Worm (Caenorhabditis elegans): ENCODE measurements around the gene C18A11.2.

Gene C18A11.2

DNA sequence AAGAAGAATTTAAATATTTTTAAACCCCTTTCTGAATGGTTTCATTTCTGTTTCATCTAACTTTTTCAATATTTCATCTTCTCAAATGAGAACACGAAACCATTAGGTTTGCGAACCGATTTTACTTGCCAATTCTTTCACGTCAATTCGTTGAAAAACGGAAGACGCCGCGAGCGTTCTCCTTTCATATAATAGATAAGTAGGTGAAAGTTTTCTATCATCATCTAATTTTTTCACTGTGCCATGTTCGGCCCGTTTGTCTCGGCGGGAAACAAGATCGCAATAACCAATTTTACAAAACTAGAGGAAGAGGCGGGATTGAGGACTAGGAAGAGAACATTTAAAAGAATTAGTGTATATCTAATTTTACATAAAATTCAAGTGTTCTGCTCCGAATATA is 22.2 kb upstream of the C18A11.2 start, which contains the start of gene C18A11.4:
Gene C18A11.4 (plus strand): TSS at position 367 of the 400 bp plus-strand sequence.
- TF ChIP-seq blmp-1 (tag; optimal IDR thresholded peaks at IDR 0.05), result peak; percentile 85
- no peak for TF ChIP-seq snu-23 (GFP tag; optimal IDR thresholded peaks at IDR 0.05)

DNA sequence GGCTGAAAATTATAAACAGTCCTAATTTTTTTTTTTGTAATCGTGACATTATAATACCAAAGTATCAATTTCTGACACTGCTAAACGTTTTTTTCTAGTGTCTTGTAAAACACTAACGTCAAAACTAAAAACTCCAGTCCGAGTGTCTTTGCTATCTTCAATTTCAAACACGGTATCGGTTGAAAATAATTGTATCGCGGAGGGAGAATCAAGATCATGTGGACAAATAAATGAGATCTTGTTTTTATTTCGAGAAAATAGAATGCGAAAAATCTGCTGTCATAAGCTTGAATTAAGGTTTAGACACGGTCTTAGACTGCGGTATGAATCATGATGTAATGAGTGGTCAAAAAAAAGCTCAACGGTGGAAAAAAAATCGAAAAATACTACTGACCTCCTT is 18.7 kb upstream of the C18A11.2 start:
- TF ChIP-seq alr-1 (tag; optimal IDR thresholded peaks at IDR 0.05; ENCODE audit: borderline replicate concordance) (no peak), nhr-47 (tag; optimal IDR thresholded peaks at IDR 0.05) (peak; percentile 63), nhr-76 (tag; optimal IDR thresholded peaks at IDR 0.05) (no peak), mef-2 (tag; optimal IDR thresholded peaks at IDR 0.05) (no peak), sox-4 (tag; optimal IDR thresholded peaks at IDR 0.05) (peak; percentile 9), ceh-82 (tag; optimal IDR thresholded peaks at IDR 0.05) (peak in 1 of 3 experiments; percentile 15), lin-39 (tag; optimal IDR thresholded peaks at IDR 0.05) (peak; percentile 41), C16A3.4 (tag; optimal IDR thresholded peaks at IDR 0.05) (peak; percentile 40), nhr-20 (tag; optimal IDR thresholded peaks at IDR 0.05) (peak; percentile 45), fos-1 (tag; optimal IDR thresholded peaks at IDR 0.05) (peak; percentile 7), zag-1 (tag; optimal IDR thresholded peaks at IDR 0.05) (no peak), nhr-19 (GFP tag; conservative IDR thresholded peaks at IDR 0.05) (peak; percentile 35; the same call in 1 of the 2 replicates), elt-2 (tag; optimal IDR thresholded peaks at IDR 0.05) (no peak), pag-3 (tag; optimal IDR thresholded peaks at IDR 0.05; ENCODE audit: borderline replicate concordance, insufficient read depth) (no peak), aha-1 (tag; optimal IDR thresholded peaks at IDR 0.05) (no peak), lir-3 (tag; optimal IDR thresholded peaks at IDR 0.05; ENCODE audit: poor library complexity) (peak; percentile 12), unc-130 (tag; optimal IDR thresholded peaks at IDR 0.05) (no peak), fkh-10 (GFP tag; optimal IDR thresholded peaks at IDR 0.05) (no peak), swsn-7 (tag; optimal IDR thresholded peaks at IDR 0.05) (peak; percentile 9), efl-1 (optimal IDR thresholded peaks at IDR 0.05) (peak in 1 of 2 experiments; percentile 9), efl-1 (GFP tag; optimal IDR thresholded peaks at IDR 0.05 in 1 of 2) (no peak), rnt-1 (tag; optimal IDR thresholded peaks at IDR 0.05) (peak; percentile 14), dsc-1 (tag; optimal IDR thresholded peaks at IDR 0.05) (peak; percentile 65), elt-3 (tag; optimal IDR thresholded peaks at IDR 0.05) (peak in 1 of 6 experiments; percentile 2), grh-1 (GFP tag; IDR thresholded peaks at IDR 0.05) (no peak), pax-3 (tag; optimal IDR thresholded peaks at IDR 0.05) (no peak), lin-35 (GFP tag; optimal IDR thresholded peaks at IDR 0.05) (peak in 1 of 2 experiments; percentile 33), nhr-71 (tag; optimal IDR thresholded peaks at IDR 0.05) (peak; percentile 50), xbp-1 (tag; optimal IDR thresholded peaks at IDR 0.05) (peak; percentile 38), pqm-1 (tag; optimal IDR thresholded peaks at IDR 0.05) (no peak), snu-23 (GFP tag; optimal IDR thresholded peaks at IDR 0.05) (peak; percentile 68), jun-1 (tag; optimal IDR thresholded peaks at IDR 0.05) (peak; percentile 55), lin-14 (GFP tag; optimal IDR thresholded peaks at IDR 0.05) (peak; percentile 26), nhr-90 (tag; optimal IDR thresholded peaks at IDR 0.05; ENCODE audit: poor library complexity) (peak; percentile 56), mep-1 (tag; optimal IDR thresholded peaks at IDR 0.05) (peak; percentile 50), hlh-4 (tag; optimal IDR thresholded peaks at IDR 0.05) (no peak)

DNA sequence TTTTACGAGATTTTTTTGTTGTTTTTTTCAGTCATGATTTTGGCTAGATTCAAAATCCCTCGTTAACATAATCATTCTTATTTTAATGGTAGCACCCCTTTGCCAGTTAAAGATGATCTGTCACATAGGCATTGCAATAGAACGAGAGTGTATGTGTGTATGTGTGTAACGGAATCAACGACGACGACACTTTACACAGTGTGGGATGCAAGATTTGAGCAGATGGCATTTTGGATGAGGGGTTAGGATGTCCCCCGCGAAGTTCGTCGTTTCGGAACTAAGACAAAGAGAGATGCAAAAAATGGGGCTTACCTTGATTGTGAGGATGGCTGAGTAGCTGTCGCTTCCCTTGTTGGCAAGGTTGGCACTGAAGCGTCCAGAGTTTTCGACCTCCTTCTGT is 15.3 kb upstream of the C18A11.2 start:
- no peak for TF ChIP-seq lin-39 (tag; optimal IDR thresholded peaks at IDR 0.05)
- TF ChIP-seq dsc-1 (tag; optimal IDR thresholded peaks at IDR 0.05), result peak; percentile 27
- no peak for TF ChIP-seq isw-1 (GFP tag; IDR thresholded peaks at IDR 0.05)
- TF ChIP-seq efl-1 (optimal IDR thresholded peaks at IDR 0.05), result no peak
- TF ChIP-seq efl-1 (GFP tag; optimal IDR thresholded peaks at IDR 0.05 in 1 of 2), result no peak
- peak; percentile 13 for TF ChIP-seq lin-14 (GFP tag; optimal IDR thresholded peaks at IDR 0.05)
- no peak for TF ChIP-seq nhr-28 (tag; optimal IDR thresholded peaks at IDR 0.05)
- peak; percentile 35 for TF ChIP-seq rnt-1 (tag; optimal IDR thresholded peaks at IDR 0.05)

Measured in whole organism, L1 larva.